Fruit fly (Drosophila melanogaster): ENCODE measurements around the gene CkIalpha.

- no peak for TF ChIP-seq BtbVII (GFP tag; optimal IDR thresholded peaks at IDR 0.05)
- TF ChIP-seq sim (GFP tag; IDR thresholded peaks at IDR 0.05): no peak
- TF ChIP-seq zfh2 (GFP tag; optimal IDR thresholded peaks at IDR 0.05): no peak
- TF ChIP-seq Eip74EF (GFP tag; optimal IDR thresholded peaks at IDR 0.05): no peak
- no peak for TF ChIP-seq ara (GFP tag; IDR thresholded peaks at IDR 0.05)
- TF ChIP-seq fru (optimal IDR thresholded peaks at IDR 0.05): no peak
- TF ChIP-seq Rx (GFP tag; IDR thresholded peaks at IDR 0.05): no peak
- no peak for TF ChIP-seq Aef1 (GFP tag; IDR thresholded peaks at IDR 0.05)
- no peak for TF ChIP-seq nom (GFP tag; optimal IDR thresholded peaks at IDR 0.05)
- no peak for TF ChIP-seq nerfin-2 (GFP tag; IDR thresholded peaks at IDR 0.05; ENCODE audit: partially characterized antibody)
Measured at dm6 chrX:12625594-12626274, 27.7 kb upstream of the CkIalpha start.

Data from whole organism, embryonic.